Worm (Caenorhabditis elegans) whole organism, late embryonic: Measurements from ENCODE around the gene srh-203.

ENCODE experiments used
- F13H6.1 ChIP-seq: sonication (generic microtip); optimal IDR thresholded peaks from 2 replicates; lab custom pipeline; 2016; ENCODE audit warnings: missing genetic modification characterization, missing compliant biosample characterization
- K02D7.2 ChIP-seq: sonication (generic microtip); optimal IDR thresholded peaks from 2 replicates; lab custom pipeline; 2017; ENCODE audit warnings: mild to moderate bottlenecking, missing genetic modification characterization, missing compliant biosample characterization
- T23F11.4 ChIP-seq: fragments of 200-800 bp; sonication (Bioruptor generic); optimal IDR thresholded peaks from 2 replicates; lab custom pipeline; 2018; ENCODE audit warnings: mild to moderate bottlenecking, missing genetic modification characterization, missing compliant biosample characterization
- Y22D7AL.16 ChIP-seq: sonication (generic microtip); optimal IDR thresholded peaks from 2 replicates; lab custom pipeline; 2016; ENCODE audit warnings: missing genetic modification characterization, missing compliant biosample characterization
- ahr-1 ChIP-seq: sonication (generic microtip); optimal IDR thresholded peaks from 2 replicates; lab custom pipeline; 2016; ENCODE audit warnings: missing genetic modification characterization, missing compliant biosample characterization
- ama-1 ChIP-seq: fragments of 150-350 bp; optimal IDR thresholded peaks from 2 replicates; lab custom pipeline; 2014
- ceh-14 ChIP-seq: sonication (generic microtip); optimal IDR thresholded peaks from 2 replicates; lab custom pipeline; 2016; ENCODE audit warnings: missing genotype, missing genetic modification characterization, missing compliant biosample characterization
- ceh-18 ChIP-seq: sonication (generic microtip); optimal IDR thresholded peaks from 2 replicates; lab custom pipeline; 2016; ENCODE audit warnings: missing genetic modification characterization, missing compliant biosample characterization
- ceh-2 ChIP-seq: sonication (generic microtip); optimal IDR thresholded peaks from 2 replicates; lab custom pipeline; 2016; ENCODE audit warnings: missing genotype, missing genetic modification characterization, missing compliant biosample characterization
- ceh-22 ChIP-seq: sonication (generic microtip); optimal IDR thresholded peaks from 2 replicates; lab custom pipeline; 2017; ENCODE audit warnings: missing biosample characterization, missing genetic modification characterization
- ceh-31 ChIP-seq: sonication (generic microtip); optimal IDR thresholded peaks from 2 replicates; lab custom pipeline; 2016; ENCODE audit warnings: missing genetic modification characterization, missing compliant biosample characterization
- ceh-34 ChIP-seq: sonication (generic microtip); optimal IDR thresholded peaks from 2 replicates; lab custom pipeline; 2016; ENCODE audit warnings: mild to moderate bottlenecking, missing genetic modification characterization, missing compliant biosample characterization
- ceh-48 ChIP-seq: sonication (generic microtip); optimal IDR thresholded peaks from 2 replicates; lab custom pipeline; 2016; ENCODE audit warnings: missing genetic modification characterization, inconsistent platforms, missing compliant biosample characterization
- ceh-9 ChIP-seq: sonication (generic microtip); optimal IDR thresholded peaks from 2 replicates; lab custom pipeline; 2016; ENCODE audit warnings: mild to moderate bottlenecking, missing genetic modification characterization, inconsistent platforms, missing compliant biosample characterization
- che-1 ChIP-seq: sonication (generic microtip); optimal IDR thresholded peaks from 2 replicates; lab custom pipeline; 2016; ENCODE audit warnings: mild to moderate bottlenecking, missing genetic modification characterization, missing compliant biosample characterization
- dve-1 ChIP-seq: sonication (generic microtip); optimal IDR thresholded peaks from 2 replicates; lab custom pipeline; 2017; ENCODE audit warnings: antibody characterized with exemption, mild to moderate bottlenecking, missing genetic modification characterization, missing compliant biosample characterization
- ets-4 ChIP-seq: sonication (generic microtip); optimal IDR thresholded peaks from 2 replicates; lab custom pipeline; 2016; ENCODE audit warnings: missing genetic modification characterization, missing compliant biosample characterization
- eyg-1 ChIP-seq: sonication (generic microtip); optimal IDR thresholded peaks from 2 replicates; lab custom pipeline; 2016; ENCODE audit warnings: missing genotype, missing genetic modification characterization, missing compliant biosample characterization
- fax-1 ChIP-seq: sonication (generic microtip); optimal IDR thresholded peaks from 2 replicates; lab custom pipeline; 2016; ENCODE audit warnings: missing genotype, missing genetic modification characterization, missing compliant biosample characterization
- fkh-6 ChIP-seq: sonication (generic microtip); optimal IDR thresholded peaks from 2 replicates; lab custom pipeline; 2016; ENCODE audit warnings: missing genetic modification characterization, missing compliant biosample characterization
- gmeb-2 ChIP-seq: sonication (generic microtip); optimal IDR thresholded peaks from 2 replicates; lab custom pipeline; 2016; ENCODE audit warnings: missing genetic modification characterization, inconsistent platforms, missing compliant biosample characterization
- hlh-13 ChIP-seq: fragments of 200-800 bp; sonication (Bioruptor generic); optimal IDR thresholded peaks from 2 replicates; lab custom pipeline; 2018; ENCODE audit warnings: mild to moderate bottlenecking, missing genetic modification characterization, missing compliant biosample characterization
- hlh-15 ChIP-seq: sonication (generic microtip); optimal IDR thresholded peaks from 2 replicates; lab custom pipeline; 2016; ENCODE audit warnings: missing genetic modification characterization, missing compliant biosample characterization
- hlh-6 ChIP-seq: sonication (generic microtip); optimal IDR thresholded peaks from 2 replicates; lab custom pipeline; 2016; ENCODE audit warnings: missing genotype, missing genetic modification characterization, missing compliant biosample characterization
- hlh-8 ChIP-seq: sonication (generic microtip); optimal IDR thresholded peaks from 2 replicates; lab custom pipeline; 2016; ENCODE audit warnings: missing genotype, missing genetic modification characterization, missing compliant biosample characterization
- madf-2 ChIP-seq: sonication (generic microtip); optimal IDR thresholded peaks from 2 replicates; lab custom pipeline; 2017; ENCODE audit warnings: missing genetic modification characterization, missing compliant biosample characterization
- mec-3 ChIP-seq: sonication (generic microtip); optimal IDR thresholded peaks from 2 replicates; lab custom pipeline; 2016; ENCODE audit warnings: borderline replicate concordance, missing genetic modification characterization, missing compliant biosample characterization
- nhr-11 ChIP-seq: fragments of 150-350 bp; optimal IDR thresholded peaks from 2 replicates; lab custom pipeline; 2014; ENCODE audit warnings: missing biosample characterization, missing genetic modification characterization
- nhr-232 ChIP-seq: sonication (generic microtip); optimal IDR thresholded peaks from 2 replicates; lab custom pipeline; 2016; ENCODE audit warnings: missing genetic modification characterization, missing compliant biosample characterization
- npax-4 ChIP-seq: sonication (generic microtip); optimal IDR thresholded peaks from 2 replicates; lab custom pipeline; 2016; ENCODE audit warnings: missing genetic modification characterization, missing compliant biosample characterization
- odd-2 ChIP-seq: sonication (generic microtip); optimal IDR thresholded peaks from 2 replicates; lab custom pipeline; 2017; ENCODE audit warnings: antibody characterized with exemption, mild to moderate bottlenecking, missing genetic modification characterization, missing compliant biosample characterization
- pat-9 ChIP-seq: fragments of 200-800 bp; sonication (Bioruptor generic); optimal IDR thresholded peaks from 2 replicates; lab custom pipeline; 2018; ENCODE audit warnings: mild to moderate bottlenecking, missing genetic modification characterization, moderate library complexity, missing compliant biosample characterization
- pros-1 ChIP-seq: fragments of 150-350 bp; optimal IDR thresholded peaks from 2 replicates; lab custom pipeline; 2014; ENCODE audit warnings: missing biosample characterization, missing genetic modification reagents, missing genetic modification characterization
- ref-2 ChIP-seq: sonication (generic microtip); optimal IDR thresholded peaks from 2 replicates; lab custom pipeline; 2016; ENCODE audit warnings: missing genetic modification characterization, missing compliant biosample characterization
- rnt-1 ChIP-seq: sonication (generic microtip); optimal IDR thresholded peaks from 2 replicates; lab custom pipeline; 2016; ENCODE audit warnings: missing genetic modification characterization, missing compliant biosample characterization
- sdc-2 ChIP-seq: sonication (generic microtip); optimal IDR thresholded peaks from 2 replicates; lab custom pipeline; 2016; ENCODE audit warnings: missing genotype, missing genetic modification characterization, missing compliant biosample characterization
- syd-9 ChIP-seq: sonication (generic microtip); optimal IDR thresholded peaks from 2 replicates; lab custom pipeline; 2016; ENCODE audit warnings: mild to moderate bottlenecking, missing genetic modification characterization, moderate library complexity, missing compliant biosample characterization
- tbx-2 ChIP-seq: sonication (generic microtip); optimal IDR thresholded peaks from 2 replicates; lab custom pipeline; 2016; ENCODE audit warnings: missing genetic modification characterization, missing compliant biosample characterization
- tbx-7 ChIP-seq: sonication (generic microtip); optimal IDR thresholded peaks from 2 replicates; lab custom pipeline; 2016; ENCODE audit warnings: missing genotype, missing genetic modification characterization, missing compliant biosample characterization
- unc-3 ChIP-seq, 2 experiments: fragments of 200-800 bp in 1 of 2; sonication (Bioruptor generic) in 1 of 2; sonication (generic microtip) in 1 of 2; conservative IDR thresholded peaks in 1 of 2; optimal IDR thresholded peaks in 1 of 2; 2 replicates each; pipeline versions ENCODE4 v1.3.6 to Lab custom; 2016 to 2022; ENCODE audit warnings: missing compliant biosample characterization in 2 of 2, missing genetic modification characterization in 2 of 2, missing genetic modification reagents in 1 of 2
- unc-55 ChIP-seq: sonication (generic microtip); optimal IDR thresholded peaks from 2 replicates; lab custom pipeline; 2017; ENCODE audit warnings: missing biosample characterization, missing genetic modification reagents, missing genetic modification characterization
- unc-86 ChIP-seq: sonication (generic microtip); optimal IDR thresholded peaks from 2 replicates; lab custom pipeline; 2016; ENCODE audit warnings: missing genetic modification characterization, missing compliant biosample characterization
- zip-5 ChIP-seq: sonication (generic microtip); optimal IDR thresholded peaks from 2 replicates; lab custom pipeline; 2016; ENCODE audit warnings: missing genetic modification characterization, missing compliant biosample characterization

The srh-203 gene

DNA sequence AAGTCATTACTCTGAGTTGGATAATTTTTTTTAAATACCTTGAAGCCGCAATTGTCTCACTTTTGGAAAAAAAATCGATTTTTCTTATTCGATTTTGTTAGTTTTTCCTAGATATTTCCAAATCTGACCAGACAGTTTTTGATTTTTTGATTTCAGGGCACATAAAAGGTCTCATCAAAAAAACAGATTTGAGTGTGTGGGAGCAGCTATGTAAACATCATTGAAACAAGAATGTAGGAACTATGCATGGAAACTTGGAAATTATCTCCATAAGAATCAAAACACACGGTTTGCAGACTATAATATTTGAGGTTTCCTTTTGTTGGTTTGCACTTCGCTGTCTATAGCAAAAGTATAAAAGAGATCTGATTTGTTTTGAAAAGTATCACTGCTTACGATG lies 29.9 kb upstream of the srh-203 start, which contains the start of gene scl-24:
Gene scl-24 (plus strand): TSS at position 301 of the 400 bp plus-strand sequence.
- no peak for TF ChIP-seq mec-3 (tag; lab: Kevin White, UChicago)
- no peak for TF ChIP-seq hlh-13 (GFP tag; lab: Kevin White, UChicago)
- no peak for TF ChIP-seq zip-5 (tag; lab: Kevin White, UChicago)
- no peak for TF ChIP-seq dve-1 (tag; lab: Kevin White, UChicago)
- TF ChIP-seq nhr-11 (tag; lab: Kevin White, UChicago): no peak
- TF ChIP-seq che-1 (tag; lab: Kevin White, UChicago): no peak
- TF ChIP-seq ceh-48: no peak
- no peak for TF ChIP-seq tbx-7 (tag; lab: Kevin White, UChicago)
- no peak for TF ChIP-seq ceh-31 (tag; lab: Kevin White, UChicago)
- TF ChIP-seq rnt-1 (tag; lab: Kevin White, UChicago): no peak
- TF ChIP-seq ama-1 (lab: Kevin White, UChicago): no peak

ce11 chrV:17485078-17485477 lies 29.0 kb upstream of the srh-203 start, which contains the start of gene srh-111:
srh-111 (minus strand) TSS chrV:17485178.
- no peak for TF ChIP-seq madf-2 (tag; lab: Kevin White, UChicago)
- TF ChIP-seq tbx-7 (tag; lab: Kevin White, UChicago): no peak
- TF ChIP-seq ceh-34 (tag; lab: Kevin White, UChicago): no peak
- TF ChIP-seq ceh-14 (tag; lab: Kevin White, UChicago): no peak
- no peak for TF ChIP-seq syd-9 (tag; lab: Kevin White, UChicago)
- TF ChIP-seq ahr-1 (tag; lab: Kevin White, UChicago): no peak
- no peak for TF ChIP-seq ceh-9 (tag; lab: Kevin White, UChicago)
- no peak for TF ChIP-seq ets-4 (tag; lab: Kevin White, UChicago)
- TF ChIP-seq npax-4 (tag; lab: Kevin White, UChicago): no peak
- TF ChIP-seq nhr-11 (tag; lab: Kevin White, UChicago): no peak
- no peak for TF ChIP-seq hlh-6
- no peak for TF ChIP-seq ceh-2 (tag; lab: Kevin White, UChicago)
- TF ChIP-seq ceh-48: no peak
- TF ChIP-seq Y22D7AL.16 (tag; lab: Kevin White, UChicago): no peak
- no peak for TF ChIP-seq T23F11.4 (GFP tag; lab: Kevin White, UChicago)

ce11 chrV:17476490-17476889 lies 20.4 kb upstream of the srh-203 start, which contains the start of gene srbc-61:
srbc-61 (plus strand) TSS chrV:17476790.
- TF ChIP-seq ceh-22 (tag; lab: Kevin White, UChicago): no peak
- TF ChIP-seq tbx-7 (tag; lab: Kevin White, UChicago): no peak
- no peak for TF ChIP-seq unc-86
- TF ChIP-seq ceh-14 (tag; lab: Kevin White, UChicago): no peak
- no peak for TF ChIP-seq eyg-1
- TF ChIP-seq nhr-232 (tag; lab: Kevin White, UChicago): no peak
- TF ChIP-seq ama-1 (lab: Kevin White, UChicago): no peak
- TF ChIP-seq pros-1 (tag; lab: Kevin White, UChicago): no peak
- TF ChIP-seq tbx-2 (tag; lab: Kevin White, UChicago): no peak
- no peak for TF ChIP-seq rnt-1 (tag; lab: Kevin White, UChicago)
- TF ChIP-seq syd-9 (tag; lab: Kevin White, UChicago): no peak
- no peak for TF ChIP-seq pat-9 (tag; lab: Kevin White, UChicago)
- no peak for TF ChIP-seq hlh-15 (tag; lab: Kevin White, UChicago)
- TF ChIP-seq fax-1 (tag; lab: Kevin White, UChicago): no peak
- TF ChIP-seq K02D7.2 (tag; lab: Kevin White, UChicago): no peak
- no peak for TF ChIP-seq sdc-2 (tag; lab: Kevin White, UChicago)
- no peak for TF ChIP-seq odd-2 (tag; lab: Kevin White, UChicago)
- no peak for TF ChIP-seq ceh-2 (tag; lab: Kevin White, UChicago)
- TF ChIP-seq hlh-8 (tag; lab: Kevin White, UChicago): no peak
- TF ChIP-seq, all 69 proteins: peak for 0

DNA sequence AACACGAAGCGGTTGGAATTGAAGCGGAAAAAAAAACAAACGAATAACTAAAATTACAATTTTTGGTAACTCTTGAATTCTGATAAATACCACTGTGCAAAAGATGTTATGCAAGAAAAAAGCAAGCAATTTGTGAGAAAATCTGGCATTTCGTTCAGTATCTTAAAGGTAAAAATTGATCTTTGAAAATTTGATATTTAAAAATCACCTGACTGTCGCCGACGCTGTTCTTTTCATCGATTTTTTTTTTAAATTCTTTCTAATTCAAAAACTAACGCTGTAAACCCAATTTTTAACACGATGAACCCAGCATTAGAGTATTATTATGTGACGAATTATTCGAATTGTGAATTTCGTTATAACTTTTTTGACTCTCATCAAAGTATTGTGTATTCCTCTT lies 17.6 kb upstream of the srh-203 start, which contains the start of gene srh-123:
Gene srh-123 (plus strand): TSS at position 301 of the 400 bp plus-strand sequence.
- TF ChIP-seq hlh-6 (no peak), unc-3 (GFP tag; conservative IDR thresholded peaks at IDR 0.05; lab: Robert Waterston, UW) (no peak), unc-3 (tag; optimal IDR thresholded peaks at IDR 0.05; lab: Kevin White, UChicago) (no peak), F13H6.1 (no peak), madf-2 (tag; lab: Kevin White, UChicago) (no peak), Y22D7AL.16 (tag; lab: Kevin White, UChicago) (no peak), ceh-18 (tag; lab: Kevin White, UChicago) (no peak), ref-2 (no peak), zip-5 (tag; lab: Kevin White, UChicago) (no peak), tbx-7 (tag; lab: Kevin White, UChicago) (no peak), ets-4 (tag; lab: Kevin White, UChicago) (no peak), T23F11.4 (GFP tag; lab: Kevin White, UChicago) (no peak), unc-55 (GFP tag; lab: Kevin White, UChicago) (no peak), gmeb-2 (tag; lab: Kevin White, UChicago) (no peak), odd-2 (tag; lab: Kevin White, UChicago) (no peak), npax-4 (tag; lab: Kevin White, UChicago) (no peak), fkh-6 (tag; lab: Kevin White, UChicago) (no peak), ceh-22 (tag; lab: Kevin White, UChicago) (no peak)
- TF ChIP-seq, all 69 proteins: peak for 0
